Fruit fly (Drosophila melanogaster) whole organism, embryonic: Measurements from ENCODE around the gene Irk1.

Source experiments
- Asciz ChIP-seq: fragments of 200-800 bp; sonication (Bioruptor generic); optimal IDR thresholded peaks from 2 replicates; lab custom pipeline; 2017; ENCODE audit warnings: missing biosample characterization, mild to moderate bottlenecking, missing genetic modification characterization, missing genetic modification reagents
- C15 ChIP-seq: fragments of 200-800 bp; sonication (Bioruptor generic); IDR thresholded peaks from 3 replicates; pipeline ENCODE4 v1.3.6; 2022; ENCODE audit warnings: missing biosample characterization, missing genetic modification characterization
- CG10209 ChIP-seq: fragments of 200-800 bp; sonication (Bioruptor generic); optimal IDR thresholded peaks from 3 replicates; lab custom pipeline; 2017; ENCODE audit warnings: missing biosample characterization, mild to moderate bottlenecking, missing genetic modification characterization, missing genetic modification reagents
- CG11560 ChIP-seq: fragments of 200-800 bp; sonication (Bioruptor generic); IDR thresholded peaks from 3 replicates; pipeline ENCODE4 v1.3.6; 2022; ENCODE audit warnings: missing biosample characterization, missing genetic modification characterization
- CG12155 ChIP-seq: fragments of 200-800 bp; sonication (Bioruptor generic); optimal IDR thresholded peaks from 3 replicates; lab custom pipeline; 2016; ENCODE audit warnings: missing biosample characterization, missing genetic modification characterization
- CG13424 ChIP-seq: fragments of 200-800 bp; sonication (Bioruptor generic); optimal IDR thresholded peaks from 2 replicates; lab custom pipeline; 2019; ENCODE audit warnings: missing biosample characterization, mild to moderate bottlenecking, missing genetic modification characterization, moderate library complexity
- CG14050 ChIP-seq: fragments of 200-800 bp; sonication (Bioruptor generic); IDR thresholded peaks from 3 replicates; pipeline ENCODE4 v1.3.6; 2022; ENCODE audit warnings: missing biosample characterization, missing genetic modification characterization
- CG1602 ChIP-seq: fragments of 200-800 bp; sonication (Bioruptor generic); optimal IDR thresholded peaks from 3 replicates; lab custom pipeline; 2016; ENCODE audit warnings: missing biosample characterization, missing genetic modification characterization
- CG16863 ChIP-seq: fragments of 200-800 bp; sonication (Bioruptor generic); optimal IDR thresholded peaks from 3 replicates; lab custom pipeline; 2016; ENCODE audit warnings: missing biosample characterization, missing genetic modification characterization
- CG17568 ChIP-seq: fragments of 200-800 bp; sonication (Bioruptor generic); optimal IDR thresholded peaks from 2 replicates; lab custom pipeline; 2018; ENCODE audit warnings: missing biosample characterization, mild to moderate bottlenecking, missing genetic modification characterization, moderate library complexity
- CG17829 ChIP-seq: fragments of 200-800 bp; optimal IDR thresholded peaks from 2 replicates; lab custom pipeline; 2019; ENCODE audit warnings: missing biosample characterization, mild to moderate bottlenecking, missing genetic modification characterization, moderate library complexity
- CG18262 ChIP-seq: fragments of 200-800 bp; optimal IDR thresholded peaks from 3 replicates; lab custom pipeline; 2019; ENCODE audit warnings: missing biosample characterization, mild to moderate bottlenecking, missing genetic modification characterization, moderate library complexity
- CG18476 ChIP-seq: fragments of 200-800 bp; sonication (Bioruptor generic); optimal IDR thresholded peaks from 2 replicates; lab custom pipeline; 2016; ENCODE audit warnings: missing biosample characterization, mild to moderate bottlenecking, missing genetic modification characterization
- CG33213 ChIP-seq: fragments of 200-800 bp; sonication (Bioruptor generic); optimal IDR thresholded peaks from 3 replicates; lab custom pipeline; 2016; ENCODE audit warnings: missing biosample characterization, missing genetic modification characterization
- CG3838 ChIP-seq: fragments of 200-800 bp; sonication (Bioruptor generic); optimal IDR thresholded peaks from 3 replicates; lab custom pipeline; 2016; ENCODE audit warnings: missing biosample characterization, missing genetic modification characterization
- CG4730 ChIP-seq: fragments of 200-800 bp; sonication (Bioruptor generic); IDR thresholded peaks from 2 replicates; pipeline ENCODE4 v1.3.6; 2022; ENCODE audit warnings: missing biosample characterization, missing genetic modification characterization
- CG5245 ChIP-seq: fragments of 200-800 bp; sonication (Bioruptor generic); optimal IDR thresholded peaks from 3 replicates; lab custom pipeline; 2016; ENCODE audit warnings: missing biosample characterization, missing genetic modification characterization
- CG6854 ChIP-seq: fragments of 200-800 bp; sonication (Bioruptor generic); optimal IDR thresholded peaks from 3 replicates; lab custom pipeline; 2017; ENCODE audit warnings: missing biosample characterization, mild to moderate bottlenecking, missing genetic modification characterization
- CG9817 ChIP-seq: fragments of 200-800 bp; sonication (Bioruptor generic); optimal IDR thresholded peaks from 2 replicates; lab custom pipeline; 2018; ENCODE audit warnings: missing biosample characterization, mild to moderate bottlenecking, missing genetic modification characterization, moderate library complexity
- Dip3 ChIP-seq: fragments of 200-800 bp; sonication (Bioruptor generic); optimal IDR thresholded peaks from 3 replicates; lab custom pipeline; 2016; ENCODE audit warnings: missing biosample characterization, missing genetic modification characterization
- Mes4 ChIP-seq: fragments of 200-800 bp; sonication (Bioruptor generic); optimal IDR thresholded peaks from 2 replicates; lab custom pipeline; 2016; ENCODE audit warnings: missing biosample characterization, missing genetic modification characterization
- Nf-YA ChIP-seq: fragments of 200-800 bp; sonication (Bioruptor generic); IDR thresholded peaks from 2 replicates; pipeline ENCODE4 v1.3.6; 2022; ENCODE audit warnings: missing biosample characterization, missing genetic modification characterization
- NfI ChIP-seq: fragments of 200-800 bp; sonication (Bioruptor generic); optimal IDR thresholded peaks from 3 replicates; lab custom pipeline; 2018; ENCODE audit warnings: missing biosample characterization, mild to moderate bottlenecking, missing genetic modification characterization, moderate library complexity
- Pdp1 ChIP-seq, 2 experiments: fragments of 200-800 bp; sonication (Bioruptor generic); optimal IDR thresholded peaks; 3 replicates each; lab custom pipeline; 2016; ENCODE audit warnings: missing biosample characterization in 2 of 2, missing genetic modification characterization in 2 of 2, mild to moderate bottlenecking in 1 of 2, moderate library complexity in 1 of 2
- Ravus ChIP-seq: fragments of 200-800 bp; sonication (Bioruptor generic); IDR thresholded peaks from 2 replicates; pipeline ENCODE4 v1.3.6; 2022; ENCODE audit warnings: missing biosample characterization, missing genetic modification characterization
- Rx ChIP-seq: fragments of 200-800 bp; sonication (Bioruptor generic); IDR thresholded peaks from 2 replicates; pipeline ENCODE4 v1.3.6; 2022; ENCODE audit warnings: missing biosample characterization, missing genetic modification characterization
- Six4 ChIP-seq: fragments of 200-800 bp; sonication (Bioruptor generic); optimal IDR thresholded peaks from 2 replicates; lab custom pipeline; 2016; ENCODE audit warnings: missing biosample characterization, missing genetic modification characterization
- Xrp1 ChIP-seq: fragments of 200-800 bp; sonication (Bioruptor generic); IDR thresholded peaks from 2 replicates; pipeline ENCODE4 v1.3.6; 2022; ENCODE audit warnings: missing biosample characterization, missing genetic modification characterization
- cad ChIP-seq: fragments of >200 bp; optimal IDR thresholded peaks from 2 replicates; lab custom pipeline; 2017; ENCODE audit warnings: missing biosample characterization, missing genetic modification characterization
- dmrt99B ChIP-seq: fragments of 200-800 bp; sonication (Bioruptor generic); optimal IDR thresholded peaks from 2 replicates; lab custom pipeline; 2018; ENCODE audit warnings: missing biosample characterization, mild to moderate bottlenecking, missing genetic modification characterization, moderate library complexity
- dysf ChIP-seq: fragments of 200-800 bp; sonication (Bioruptor generic); IDR thresholded peaks from 3 replicates; pipeline ENCODE4 v1.3.6; 2022; ENCODE audit warnings: missing biosample characterization, missing genetic modification characterization
- fd64A ChIP-seq: fragments of 200-800 bp; sonication (Bioruptor generic); optimal IDR thresholded peaks from 3 replicates; lab custom pipeline; 2018; ENCODE audit warnings: missing biosample characterization, mild to moderate bottlenecking, missing genetic modification characterization
- fru ChIP-seq: fragments of >200 bp; optimal IDR thresholded peaks from 2 replicates; lab custom pipeline; 2017
- gce ChIP-seq: fragments of 200-800 bp; sonication (Bioruptor generic); IDR thresholded peaks from 3 replicates; pipeline ENCODE4 v1.3.6; 2022; ENCODE audit warnings: missing biosample characterization, missing genetic modification characterization
- grau ChIP-seq: fragments of 200-800 bp; optimal IDR thresholded peaks from 3 replicates; lab custom pipeline; 2019; ENCODE audit warnings: missing biosample characterization, mild to moderate bottlenecking, missing genetic modification characterization, moderate library complexity
- her ChIP-seq: fragments of 200-800 bp; sonication (Bioruptor generic); optimal IDR thresholded peaks from 2 replicates; lab custom pipeline; 2016; ENCODE audit warnings: missing biosample characterization, missing genetic modification characterization
- insv ChIP-seq, 2 experiments: fragments of 200-800 bp; sonication (Bioruptor generic); optimal IDR thresholded peaks; 3 replicates each; lab custom pipeline; 2016 to 2018; ENCODE audit warnings: missing biosample characterization in 2 of 2, missing genetic modification characterization in 2 of 2
- ken ChIP-seq: fragments of 200-800 bp; sonication (Bioruptor generic); IDR thresholded peaks from 3 replicates; pipeline ENCODE4 v1.3.6; 2022; ENCODE audit warnings: missing biosample characterization, missing genetic modification characterization
- kni ChIP-seq: fragments of 200-800 bp; sonication (Bioruptor generic); optimal IDR thresholded peaks from 3 replicates; lab custom pipeline; 2017; ENCODE audit warnings: mild to moderate bottlenecking, missing biosample characterization, missing genetic modification reagents, missing genetic modification characterization
- mam ChIP-seq: fragments of 200-800 bp; sonication (Bioruptor generic); optimal IDR thresholded peaks from 3 replicates; lab custom pipeline; 2016; ENCODE audit warnings: missing biosample characterization, missing genetic modification characterization
- nom ChIP-seq: fragments of 200-800 bp; sonication (Bioruptor generic); optimal IDR thresholded peaks from 2 replicates; lab custom pipeline; 2017; ENCODE audit warnings: missing biosample characterization, missing genetic modification characterization, mild to moderate bottlenecking, moderate library complexity, missing genetic modification reagents
- org-1 ChIP-seq: fragments of 200-800 bp; sonication (Bioruptor generic); optimal IDR thresholded peaks from 2 replicates; lab custom pipeline; 2017; ENCODE audit warnings: missing biosample characterization, missing genetic modification characterization
- pb ChIP-seq: fragments of 200-800 bp; sonication (Bioruptor generic); optimal IDR thresholded peaks from 3 replicates; lab custom pipeline; 2016; ENCODE audit warnings: missing biosample characterization, missing genetic modification characterization
- schlank ChIP-seq: fragments of 200-800 bp; sonication (Bioruptor generic); optimal IDR thresholded peaks from 2 replicates; lab custom pipeline; 2018; ENCODE audit warnings: missing biosample characterization, mild to moderate bottlenecking, missing genetic modification characterization
- sd ChIP-seq: fragments of 200-800 bp; sonication (Bioruptor generic); optimal IDR thresholded peaks from 3 replicates; lab custom pipeline; 2018; ENCODE audit warnings: missing biosample characterization, mild to moderate bottlenecking, missing genetic modification characterization, moderate library complexity
- shn ChIP-seq: fragments of 200-800 bp; sonication (Bioruptor generic); optimal IDR thresholded peaks from 3 replicates; lab custom pipeline; 2016; ENCODE audit warnings: missing biosample characterization, missing genetic modification characterization
- slbo ChIP-seq: fragments of 200-800 bp; sonication (Bioruptor generic); IDR thresholded peaks from 2 replicates; pipeline ENCODE4 v1.3.6; 2022; ENCODE audit warnings: missing biosample characterization, missing genetic modification characterization
- slou ChIP-seq: fragments of 200-800 bp; sonication (Bioruptor generic); optimal IDR thresholded peaks from 3 replicates; lab custom pipeline; 2016; ENCODE audit warnings: missing biosample characterization, missing genetic modification characterization
- sqz ChIP-seq: fragments of 200-800 bp; sonication (Bioruptor generic); optimal IDR thresholded peaks from 3 replicates; lab custom pipeline; 2018; ENCODE audit warnings: missing biosample characterization, mild to moderate bottlenecking, missing genetic modification characterization
- ssp ChIP-seq: fragments of 200-800 bp; sonication (Bioruptor generic); IDR thresholded peaks from 2 replicates; pipeline ENCODE4 v1.3.6; 2022; ENCODE audit warnings: missing biosample characterization, missing genetic modification characterization
- tio ChIP-seq: fragments of 200-800 bp; sonication (Bioruptor generic); optimal IDR thresholded peaks from 2 replicates; lab custom pipeline; 2017; ENCODE audit warnings: missing biosample characterization, missing genetic modification characterization, inconsistent platforms
- tx ChIP-seq: fragments of 200-800 bp; sonication (Bioruptor generic); optimal IDR thresholded peaks from 2 replicates; lab custom pipeline; 2016; ENCODE audit warnings: missing biosample characterization, missing genetic modification characterization
- zfh2 ChIP-seq: fragments of 200-800 bp; sonication (Bioruptor generic); optimal IDR thresholded peaks from 2 replicates; lab custom pipeline; 2016; ENCODE audit warnings: missing biosample characterization, missing genetic modification characterization

Gene Irk1

dm6 chr3R:23225266-23225665, 57.1 kb downstream of the Irk1 start (continued):
- TF ChIP-seq CG17829 (tag; lab: Kevin White, UChicago) = no peak
- TF ChIP-seq slbo (GFP tag; lab: Robert Waterston, UW) = peak; percentile 32; the same call in 1 of the 2 replicates
- TF ChIP-seq Nf-YA = no peak
- TF ChIP-seq fd64A (GFP tag; lab: Kevin White, UChicago) = no peak
- no peak for TF ChIP-seq C15 (GFP tag; lab: Robert Waterston, UW)
- no peak for TF ChIP-seq CG18262 (tag; lab: Kevin White, UChicago)
- no peak for TF ChIP-seq pb
- no peak for TF ChIP-seq Xrp1 (GFP tag; lab: Robert Waterston, UW)
- TF ChIP-seq CG6854 (GFP tag; lab: Kevin White, UChicago) = peak; percentile 32
- no peak for TF ChIP-seq cad
- no peak for TF ChIP-seq CG18476 (GFP tag; lab: Kevin White, UChicago)
- TF ChIP-seq dysf (GFP tag; lab: Robert Waterston, UW) = peak; percentile 50; the same call in 1 of the 3 replicates
- TF ChIP-seq CG33213 (GFP tag; lab: Kevin White, UChicago) = peak; percentile 26
- TF ChIP-seq ssp (GFP tag; lab: Robert Waterston, UW) = no peak
- TF ChIP-seq Pdp1 (GFP tag; optimal IDR thresholded peaks at IDR 0.05; lab: Kevin White, UChicago) = no peak
- peak; percentile 44 for TF ChIP-seq CG17568 (GFP tag; lab: Kevin White, UChicago)
- no peak for TF ChIP-seq CG9817
- no peak for TF ChIP-seq kni (GFP tag; lab: Kevin White, UChicago)
- no peak for TF ChIP-seq CG12155
- no peak for TF ChIP-seq CG14050
- no peak for TF ChIP-seq CG3838 (GFP tag; lab: Kevin White, UChicago)
- TF ChIP-seq Ravus = no peak
- TF ChIP-seq grau (tag; lab: Kevin White, UChicago) = peak; percentile 13
- TF ChIP-seq CG10209 (GFP tag; lab: Kevin White, UChicago) = peak; percentile 53
- no peak for TF ChIP-seq CG1602
- TF ChIP-seq sqz (GFP tag; lab: Kevin White, UChicago) = no peak
- no peak for TF ChIP-seq CG4730
- peak; percentile 40 for TF ChIP-seq org-1 (GFP tag; lab: Kevin White, UChicago)
- TF ChIP-seq CG13424 (tag; lab: Kevin White, UChicago) = no peak
- no peak for TF ChIP-seq Mes4 (GFP tag; lab: Kevin White, UChicago)
- TF ChIP-seq Asciz (GFP tag; lab: Kevin White, UChicago) = peak; percentile 27
- no peak for TF ChIP-seq fru (lab: Kevin White, UChicago)
- TF ChIP-seq ken (GFP tag; lab: Robert Waterston, UW) = no peak
- peak; percentile 28 for TF ChIP-seq zfh2
- peak in 1 of 2 experiments; percentile 18 for TF ChIP-seq insv (GFP tag; optimal IDR thresholded peaks at IDR 0.05; lab: Kevin White, UChicago)
- TF ChIP-seq NfI (GFP tag; lab: Kevin White, UChicago) = peak; percentile 24
- TF ChIP-seq Dip3 (GFP tag; lab: Kevin White, UChicago) = no peak
- peak; percentile 74 for TF ChIP-seq schlank (tag; lab: Kevin White, UChicago)
- TF ChIP-seq shn (GFP tag; lab: Kevin White, UChicago) = peak; percentile 9
- peak; percentile 34 for TF ChIP-seq tio (GFP tag; lab: Kevin White, UChicago)
- TF ChIP-seq gce (GFP tag; lab: Robert Waterston, UW) = no peak
- TF ChIP-seq tx (GFP tag; lab: Kevin White, UChicago) = peak; percentile 19
- no peak for TF ChIP-seq CG11560 (tag; lab: Robert Waterston, UW)
- no peak for TF ChIP-seq CG16863 (GFP tag; lab: Kevin White, UChicago)
- TF ChIP-seq her (GFP tag; lab: Kevin White, UChicago) = no peak
- no peak for TF ChIP-seq slou
- peak; percentile 9 for TF ChIP-seq sd (tag; lab: Kevin White, UChicago)
- TF ChIP-seq nom = no peak
- TF ChIP-seq mam (GFP tag; lab: Kevin White, UChicago) = peak; percentile 29
- TF ChIP-seq CG5245 (GFP tag; lab: Kevin White, UChicago) = no peak
- no peak for TF ChIP-seq Six4
- TF ChIP-seq dmrt99B = peak; percentile 21
- no peak for TF ChIP-seq Rx (GFP tag; lab: Robert Waterston, UW)
